Worm (Caenorhabditis elegans) whole organism, L2 larva: ENCODE results near the gene K03A11.1.

ENCODE experiments used
- C34F6.9 ChIP-seq: fragments of 150-350 bp; optimal IDR thresholded peaks from 2 replicates; lab custom pipeline; 2014; ENCODE audit warnings: missing biosample characterization, missing genetic modification characterization
- F13H6.1 ChIP-seq: sonication (generic microtip); optimal IDR thresholded peaks from 2 replicates; lab custom pipeline; 2016; ENCODE audit warnings: missing genetic modification characterization, missing compliant biosample characterization
- Y55F3AM.14 ChIP-seq: fragments of 200-800 bp; sonication (Bioruptor generic); optimal IDR thresholded peaks from 2 replicates; lab custom pipeline; 2018; ENCODE audit warnings: mild to moderate bottlenecking, missing genetic modification characterization, missing compliant biosample characterization
- ZK546.5 ChIP-seq: sonication (generic microtip); optimal IDR thresholded peaks from 2 replicates; lab custom pipeline; 2017; ENCODE audit warnings: missing biosample characterization, missing genetic modification characterization
- aly-2 ChIP-seq: fragments of 150-350 bp; optimal IDR thresholded peaks from 2 replicates; lab custom pipeline; 2014; ENCODE audit warnings: missing biosample characterization, missing genetic modification characterization
- ama-1 ChIP-seq: fragments of 150-350 bp; optimal IDR thresholded peaks from 2 replicates; lab custom pipeline; 2018; ENCODE audit warnings: inconsistent platforms
- blmp-1 ChIP-seq: sonication (generic microtip); optimal IDR thresholded peaks from 2 replicates; lab custom pipeline; 2017; ENCODE audit warnings: missing genetic modification characterization, mild to moderate bottlenecking, missing compliant biosample characterization, antibody characterized with exemption, moderate library complexity; ENCODE audit not compliant: insufficient read depth
- ceh-82 ChIP-seq: fragments of 150-350 bp; optimal IDR thresholded peaks from 2 replicates; lab custom pipeline; 2014; ENCODE audit warnings: missing biosample characterization, missing genetic modification characterization
- crh-2 ChIP-seq: sonication (generic microtip); optimal IDR thresholded peaks from 2 replicates; lab custom pipeline; 2017; ENCODE audit warnings: missing biosample characterization, missing genetic modification characterization
- dmd-4 ChIP-seq: sonication (generic microtip); optimal IDR thresholded peaks from 2 replicates; lab custom pipeline; 2017; ENCODE audit warnings: missing biosample characterization, missing genetic modification characterization
- elt-1 ChIP-seq: fragments of 150-350 bp; optimal IDR thresholded peaks from 2 replicates; lab custom pipeline; 2014; ENCODE audit warnings: missing biosample characterization, missing genetic modification characterization
- fos-1 ChIP-seq: fragments of 150-350 bp; optimal IDR thresholded peaks from 2 replicates; lab custom pipeline; 2014; ENCODE audit warnings: missing biosample characterization, missing genetic modification characterization
- gmeb-1 ChIP-seq: fragments of 150-350 bp; optimal IDR thresholded peaks from 2 replicates; lab custom pipeline; 2014; ENCODE audit warnings: missing biosample characterization, missing genetic modification characterization
- lin-11 ChIP-seq: fragments of 150-350 bp; sonication (generic microtip); optimal IDR thresholded peaks from 2 replicates; lab custom pipeline; 2014; ENCODE audit warnings: missing biosample characterization, missing genetic modification characterization, inconsistent platforms, mixed read lengths
- lin-13 ChIP-seq: fragments of 150-350 bp; optimal IDR thresholded peaks from 2 replicates; lab custom pipeline; 2014; ENCODE audit warnings: missing biosample characterization, missing genetic modification reagents, missing genetic modification characterization
- lsy-2 ChIP-seq, 2 experiments: fragments of 150-350 bp in 1 of 2; sonication (generic microtip) in 1 of 2; optimal IDR thresholded peaks; 2 replicates each; lab custom pipeline; 2014 to 2017; ENCODE audit warnings: missing biosample characterization in 2 of 2, missing genetic modification characterization in 2 of 2
- mbf-1 ChIP-seq: sonication (generic microtip); optimal IDR thresholded peaks from 2 replicates; lab custom pipeline; 2017; ENCODE audit warnings: missing biosample characterization, missing genetic modification characterization
- mdl-1 ChIP-seq, 2 experiments: fragments of 150-350 bp in 1 of 2; sonication (generic microtip) in 1 of 2; optimal IDR thresholded peaks; 2 replicates each; lab custom pipeline; 2017; ENCODE audit warnings: missing biosample characterization in 2 of 2, missing genetic modification characterization in 2 of 2
- nhr-10 ChIP-seq: sonication (generic microtip); optimal IDR thresholded peaks from 2 replicates; lab custom pipeline; 2017; ENCODE audit warnings: missing biosample characterization, missing genetic modification characterization
- nhr-12 ChIP-seq: fragments of 150-350 bp; optimal IDR thresholded peaks from 2 replicates; lab custom pipeline; 2014; ENCODE audit warnings: missing biosample characterization, missing genetic modification characterization
- nhr-21 ChIP-seq: fragments of 150-350 bp; optimal IDR thresholded peaks from 2 replicates; lab custom pipeline; 2014; ENCODE audit warnings: missing biosample characterization, missing genetic modification characterization
- nhr-25 ChIP-seq: fragments of 150-350 bp; sonication (generic microtip); optimal IDR thresholded peaks from 3 replicates; lab custom pipeline; 2014; ENCODE audit warnings: missing biosample characterization, missing genetic modification characterization
- nhr-6 ChIP-seq: fragments of 150-350 bp; optimal IDR thresholded peaks from 2 replicates; lab custom pipeline; 2014; ENCODE audit warnings: missing biosample characterization, missing genetic modification characterization
- nhr-77 ChIP-seq: fragments of 150-350 bp; optimal IDR thresholded peaks from 2 replicates; lab custom pipeline; 2014; ENCODE audit warnings: missing biosample characterization, missing genetic modification characterization
- peb-1 ChIP-seq: fragments of 150-350 bp; optimal IDR thresholded peaks from 2 replicates; lab custom pipeline; 2014; ENCODE audit warnings: missing biosample characterization, missing genetic modification characterization
- sem-4 ChIP-seq: fragments of 150-350 bp; optimal IDR thresholded peaks from 2 replicates; lab custom pipeline; 2014; ENCODE audit warnings: missing biosample characterization, missing genetic modification reagents, missing genetic modification characterization
- sma-3 ChIP-seq: sonication (generic microtip); optimal IDR thresholded peaks from 2 replicates; lab custom pipeline; 2016; ENCODE audit warnings: missing genetic modification reagents, missing genetic modification characterization, missing compliant biosample characterization
- sma-9 ChIP-seq, 2 experiments: fragments of 150-350 bp in 1 of 2; sonication (generic microtip) in 1 of 2; optimal IDR thresholded peaks; 2 replicates each; lab custom pipeline; 2014 to 2016; ENCODE audit warnings: missing genetic modification characterization in 2 of 2, mild to moderate bottlenecking in 1 of 2, missing biosample characterization in 1 of 2, missing compliant biosample characterization in 1 of 2, missing genetic modification reagents in 1 of 2, moderate library complexity in 1 of 2
- snpc-4 ChIP-seq: fragments of 150-350 bp; optimal IDR thresholded peaks from 2 replicates; lab custom pipeline; 2014; ENCODE audit warnings: missing biosample characterization, missing genetic modification characterization
- unc-39 ChIP-seq: fragments of 150-350 bp; optimal IDR thresholded peaks from 2 replicates; lab custom pipeline; 2014; ENCODE audit warnings: missing biosample characterization, missing genetic modification characterization
- unc-62 ChIP-seq: fragments of 150-350 bp; optimal IDR thresholded peaks from 2 replicates; lab custom pipeline; 2014; ENCODE audit warnings: missing biosample characterization, missing genetic modification reagents, missing genetic modification characterization
- ztf-1 ChIP-seq: fragments of 200-800 bp; sonication (Bioruptor generic); conservative IDR thresholded peaks from 2 replicates; pipeline ENCODE4 v1.3.6; 2022; ENCODE audit warnings: missing genetic modification characterization, missing compliant biosample characterization
- ztf-11 ChIP-seq: sonication (generic microtip); optimal IDR thresholded peaks from 2 replicates; lab custom pipeline; 2017; ENCODE audit warnings: missing biosample characterization, missing genetic modification characterization
- ztf-4 ChIP-seq: fragments of 150-350 bp; optimal IDR thresholded peaks from 2 replicates; lab custom pipeline; 2014; ENCODE audit warnings: missing biosample characterization, missing genetic modification characterization

Gene K03A11.1

DNA sequence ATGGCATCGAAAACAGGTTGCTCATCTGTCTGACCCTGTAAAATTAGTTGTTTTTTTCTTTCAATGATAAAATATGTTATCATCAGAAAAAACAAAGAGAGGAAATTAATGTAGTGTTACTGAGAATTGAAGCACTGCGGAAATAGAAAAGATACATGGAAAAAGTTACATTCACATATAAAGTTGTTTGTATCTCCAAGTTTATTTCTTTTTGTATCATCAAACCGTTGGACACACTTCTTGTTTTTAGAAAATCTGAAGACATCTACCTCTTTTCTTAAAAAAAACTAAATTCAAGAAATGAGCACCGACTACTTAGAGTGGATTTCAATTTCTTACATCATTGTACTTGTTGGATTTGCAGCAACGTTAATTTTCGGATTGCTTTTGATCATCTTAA, 30.8 kb downstream of the K03A11.1 start, which contains the start of gene str-10:
str-10 (plus strand) TSS at position 301 of the 400 bp plus-strand sequence.
- TF ChIP-seq ztf-11 (tag; lab: Kevin White, UChicago): no peak

DNA sequence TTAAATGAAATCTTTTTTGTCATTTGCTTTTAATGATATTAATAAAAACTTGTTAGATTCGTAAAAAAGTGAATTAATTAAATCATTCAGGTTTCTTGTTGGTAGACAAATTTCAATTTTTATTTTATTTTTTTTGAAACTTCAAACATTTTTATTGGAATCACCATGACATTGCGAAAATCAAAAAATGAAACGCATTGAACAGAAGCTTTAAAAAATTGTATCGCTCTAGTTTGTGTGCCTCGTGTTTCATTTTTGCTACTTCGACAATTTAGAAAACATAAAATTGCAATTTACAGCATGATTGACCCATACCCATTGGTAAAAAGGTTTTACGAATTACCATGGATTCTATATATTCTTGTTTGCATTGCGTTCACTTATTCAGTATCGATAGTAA, 32.8 kb downstream of the K03A11.1 start, which contains the start of gene R03G8.1:
R03G8.1 (plus strand) TSS at position 301 of the 400 bp plus-strand sequence.
- TF ChIP-seq unc-39 (tag; lab: Kevin White, UChicago) (no peak), nhr-77 (no peak), sma-3 (GFP tag; lab: Kevin White, UChicago) (no peak), aly-2 (tag; lab: Kevin White, UChicago) (no peak), C34F6.9 (tag; lab: Kevin White, UChicago) (no peak), lin-13 (GFP tag; lab: Kevin White, UChicago) (no peak), dmd-4 (tag; lab: Kevin White, UChicago) (no peak), nhr-25 (tag; lab: Kevin White, UChicago) (no peak), F13H6.1 (tag; lab: Kevin White, UChicago) (no peak), blmp-1 (tag; lab: Kevin White, UChicago) (no peak), nhr-6 (tag; lab: Kevin White, UChicago) (no peak), sem-4 (tag; lab: Kevin White, UChicago) (no peak), snpc-4 (tag; lab: Kevin White, UChicago) (no peak), gmeb-1 (tag; lab: Kevin White, UChicago) (no peak), ZK546.5 (no peak), nhr-10 (no peak)

DNA sequence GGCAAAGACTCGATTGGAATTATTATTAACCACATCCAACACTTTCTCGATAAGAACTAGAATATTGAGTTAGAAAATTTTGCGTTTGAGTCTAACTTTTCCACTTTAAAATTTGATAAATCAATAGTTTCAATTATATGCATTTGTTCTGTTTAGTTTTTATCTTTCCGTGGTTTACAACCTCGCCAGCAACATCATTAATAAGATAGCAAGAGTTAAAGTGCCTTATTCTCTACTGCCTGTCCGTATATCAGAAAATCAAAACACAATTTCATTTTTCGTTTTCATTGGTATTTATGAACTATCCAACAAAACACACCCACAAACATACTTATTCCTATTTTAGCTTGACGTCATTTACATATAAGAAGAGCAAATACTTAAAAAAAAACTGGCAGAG, 37.0 kb downstream of the K03A11.1 start:
- TF ChIP-seq fos-1 (tag; lab: Kevin White, UChicago) (peak; percentile 55), F13H6.1 (tag; lab: Kevin White, UChicago) (no peak)

DNA sequence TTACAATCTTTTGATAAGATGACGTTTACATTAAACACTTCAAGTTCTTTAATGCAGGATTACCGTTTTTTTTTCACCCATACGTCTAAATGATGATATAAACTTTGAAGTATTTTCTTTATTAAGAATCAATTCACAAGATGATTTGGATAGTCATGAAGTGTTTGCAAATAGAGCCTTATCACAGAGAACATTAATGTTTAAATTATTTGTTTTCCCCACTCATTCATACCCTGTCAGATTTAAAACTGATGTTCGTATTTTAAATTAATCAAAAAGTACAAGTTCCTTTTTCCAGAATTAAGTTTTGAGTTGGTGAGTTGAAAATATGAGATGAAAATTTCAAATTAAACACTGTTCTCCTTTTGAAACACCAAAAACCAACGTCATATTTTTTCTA, 39.2 kb downstream of the K03A11.1 start, which contains the start of gene R03G8.3:
R03G8.3 (plus strand) TSS at position 301 of the 400 bp plus-strand sequence.
- TF ChIP-seq nhr-25 (tag; lab: Kevin White, UChicago) (no peak), sem-4 (tag; lab: Kevin White, UChicago) (no peak)

DNA sequence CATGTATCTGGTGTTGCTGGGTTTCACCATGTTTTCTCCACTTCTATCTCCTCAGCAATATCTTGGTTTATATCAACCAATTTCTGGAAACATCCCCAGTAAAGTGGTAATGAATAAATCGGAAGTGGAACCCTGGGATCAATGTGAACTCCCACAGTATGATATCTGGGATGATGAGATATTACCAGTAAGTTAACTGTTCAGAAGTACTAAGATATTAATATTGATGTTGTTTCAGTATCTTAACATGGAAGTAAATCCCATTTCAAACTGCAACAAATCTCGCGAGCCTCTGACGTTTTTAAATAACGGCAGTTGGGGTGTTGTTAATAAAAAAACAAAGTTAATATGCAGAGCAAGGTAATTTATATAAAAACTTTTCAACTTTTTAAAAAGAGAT, 39.7 kb downstream of the K03A11.1 start:
- TF ChIP-seq elt-1 (tag; lab: Kevin White, UChicago) (no peak), fos-1 (tag; lab: Kevin White, UChicago) (no peak), sma-9 (GFP tag; optimal IDR thresholded peaks at IDR 0.05; lab: Kevin White, UChicago) (no peak), sma-9 (tag; optimal IDR thresholded peaks at IDR 0.05; lab: Kevin White, UChicago) (no peak), ztf-1 (GFP tag; lab: Robert Waterston, UW) (no peak), sem-4 (tag; lab: Kevin White, UChicago) (no peak), mdl-1 (tag; optimal IDR thresholded peaks at IDR 0.05; lab: Kevin White, UChicago) (no peak), peb-1 (no peak), lin-11 (tag; lab: Kevin White, UChicago) (no peak), unc-62 (GFP tag; lab: Kevin White, UChicago) (no peak), ceh-82 (tag; lab: Kevin White, UChicago) (no peak), F13H6.1 (tag; lab: Kevin White, UChicago) (no peak), ztf-11 (tag; lab: Kevin White, UChicago) (no peak), ama-1 (no peak), nhr-21 (tag; lab: Kevin White, UChicago) (no peak), Y55F3AM.14 (GFP tag; lab: Kevin White, UChicago) (no peak), nhr-12 (no peak), ztf-4 (tag; lab: Kevin White, UChicago) (no peak), dmd-4 (tag; lab: Kevin White, UChicago) (no peak), lsy-2 (tag; optimal IDR thresholded peaks at IDR 0.05; lab: Kevin White, UChicago) (no peak)

DNA sequence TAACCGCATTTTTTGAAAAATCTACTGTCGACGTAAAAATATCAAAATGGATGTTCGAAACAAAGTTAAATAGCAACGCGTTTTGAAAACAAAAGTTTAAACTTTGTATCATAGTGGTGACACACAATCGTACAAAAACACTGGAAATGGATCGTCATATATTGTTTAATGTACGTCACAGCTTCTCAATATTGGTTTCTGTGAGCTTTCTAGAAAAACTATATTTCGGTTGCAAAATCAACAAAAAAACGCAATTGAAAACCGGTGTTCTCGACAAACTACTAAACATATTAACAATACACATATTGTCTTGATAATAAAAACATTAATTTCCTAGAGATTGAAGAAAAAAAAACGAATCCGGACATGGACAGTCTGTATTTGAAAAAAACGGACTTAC, 48.9 kb downstream of the K03A11.1 start, which contains the start of gene R03G8.6:
R03G8.6 (minus strand) TSS at position 101 of the 400 bp plus-strand sequence.
- TF ChIP-seq elt-1 (tag; lab: Kevin White, UChicago) (no peak), sma-9 (GFP tag; optimal IDR thresholded peaks at IDR 0.05; lab: Kevin White, UChicago) (no peak), sma-9 (tag; optimal IDR thresholded peaks at IDR 0.05; lab: Kevin White, UChicago) (no peak), nhr-77 (no peak), aly-2 (tag; lab: Kevin White, UChicago) (no peak), ztf-4 (tag; lab: Kevin White, UChicago) (no peak), peb-1 (no peak), mbf-1 (tag; lab: Kevin White, UChicago) (no peak), blmp-1 (tag; lab: Kevin White, UChicago) (no peak), crh-2 (tag; lab: Kevin White, UChicago) (no peak), ztf-1 (GFP tag; lab: Robert Waterston, UW) (no peak), sem-4 (tag; lab: Kevin White, UChicago) (no peak)
